Fruit fly (Drosophila melanogaster) whole organism, wandering third instar larva: ENCODE data around the gene CG42264.

Experiments used
- CG32264 ChIP-seq: fragments of 200-800 bp; sonication (Bioruptor generic); optimal IDR thresholded peaks from 2 replicates; lab custom pipeline; 2016; ENCODE audit warnings: missing biosample characterization, missing genetic modification characterization
- Dfd ChIP-seq: fragments of >200 bp; optimal IDR thresholded peaks from 2 replicates; lab custom pipeline; 2017; ENCODE audit warnings: missing biosample characterization, missing genetic modification characterization
- Dif ChIP-seq: fragments of 200-275, 200-300 bp; sonication (Bioruptor generic); optimal IDR thresholded peaks from 2 replicates; lab custom pipeline; 2018; ENCODE audit warnings: missing biosample characterization, missing genetic modification characterization; ENCODE audit not compliant: partially characterized antibody
- Mio ChIP-seq: sonication (Bioruptor generic); optimal IDR thresholded peaks from 2 replicates; lab custom pipeline; 2016; ENCODE audit warnings: missing biosample characterization, missing genetic modification characterization
- N ChIP-seq: fragments of >200 bp; optimal IDR thresholded peaks from 2 replicates; lab custom pipeline; 2018; ENCODE audit warnings: missing biosample characterization, missing external identifiers, missing genetic modification characterization
- OdsH ChIP-seq: fragments of 200-800 bp; sonication (Bioruptor generic); optimal IDR thresholded peaks from 2 replicates; lab custom pipeline; 2016; ENCODE audit warnings: missing biosample characterization, mild to moderate bottlenecking, missing genetic modification characterization
- Sp1 ChIP-seq: fragments of 200-800 bp; sonication (Bioruptor generic); optimal IDR thresholded peaks from 3 replicates; lab custom pipeline; 2019; ENCODE audit warnings: missing biosample characterization, mild to moderate bottlenecking, missing genetic modification characterization, moderate library complexity
- br ChIP-seq: fragments of 200-800 bp; sonication (Bioruptor generic); optimal IDR thresholded peaks from 2 replicates; lab custom pipeline; 2016; ENCODE audit warnings: missing biosample characterization, missing genetic modification characterization
- dmrt93B ChIP-seq: fragments of 200-800 bp; sonication (Bioruptor generic); optimal IDR thresholded peaks from 2 replicates; lab custom pipeline; 2018; ENCODE audit warnings: missing biosample characterization, mild to moderate bottlenecking, missing genetic modification characterization
- pan ChIP-seq: fragments of >200 bp; optimal IDR thresholded peaks from 2 replicates; lab custom pipeline; 2017
- psq ChIP-seq: fragments of 200-800 bp; sonication (Bioruptor generic); optimal IDR thresholded peaks from 3 replicates; lab custom pipeline; 2017; ENCODE audit warnings: missing biosample characterization, mild to moderate bottlenecking, missing genetic modification characterization, moderate library complexity
- woc ChIP-seq: sonication (Bioruptor generic); optimal IDR thresholded peaks from 2 replicates; lab custom pipeline; 2016; ENCODE audit warnings: missing biosample characterization, mild to moderate bottlenecking, missing genetic modification characterization

- TF ChIP-seq Mio (no peak), Sp1 (GFP tag; lab: Kevin White, UChicago) (no peak), CG32264 (GFP tag; lab: Kevin White, UChicago) (no peak), N (no peak), woc (no peak), psq (no peak), OdsH (no peak), br (no peak), Dfd (GFP tag; lab: Kevin White, UChicago) (no peak), pan (lab: Kevin White, UChicago) (no peak), Dif (no peak), dmrt93B (GFP tag; lab: Kevin White, UChicago) (no peak)
These were observed 40.7 kb upstream of the CG42264 start for dm6 chrX:5817191-5817590.
